Fruit fly (Drosophila melanogaster) whole organism, embryonic: ENCODE data around the gene CG13609.

Experiments used
- Awh ChIP-seq: fragments of 200-800 bp; sonication (Bioruptor generic); IDR thresholded peaks from 2 replicates; pipeline ENCODE4, ENCODE4 v1.3.6; 2022; ENCODE audit warnings: missing biosample characterization, missing genetic modification characterization
- Blimp-1 ChIP-seq: fragments of 200-800 bp; sonication (Bioruptor generic); optimal IDR thresholded peaks from 3 replicates; lab custom pipeline; 2018; ENCODE audit warnings: missing biosample characterization, missing genetic modification characterization, mild to moderate bottlenecking, moderate library complexity, missing genetic modification reagents
- CG10959 ChIP-seq: fragments of 200-800 bp; sonication (Bioruptor generic); IDR thresholded peaks from 2 replicates; pipeline ENCODE4 v1.3.6; 2022; ENCODE audit warnings: missing biosample characterization, missing genetic modification characterization
- CG11723 ChIP-seq: fragments of 200-800 bp; sonication (Bioruptor generic); optimal IDR thresholded peaks from 2 replicates; lab custom pipeline; 2017; ENCODE audit warnings: missing biosample characterization, mild to moderate bottlenecking, missing genetic modification characterization
- CG14014 ChIP-seq: fragments of 200-800 bp; sonication (Bioruptor generic); IDR thresholded peaks from 2 replicates; pipeline ENCODE4 v1.3.6; 2022; ENCODE audit warnings: missing biosample characterization, missing genetic modification characterization
- CG14441 ChIP-seq: fragments of 200-800 bp; sonication (Bioruptor generic); IDR thresholded peaks from 2 replicates; pipeline ENCODE4 v1.3.6; 2022; ENCODE audit warnings: missing biosample characterization, missing genetic modification characterization
- CG15011 ChIP-seq: fragments of 200-800 bp; sonication (Bioruptor generic); optimal IDR thresholded peaks from 3 replicates; lab custom pipeline; 2018; ENCODE audit warnings: missing biosample characterization, mild to moderate bottlenecking, missing genetic modification characterization
- CG15696 ChIP-seq: fragments of 200-800 bp; sonication (Bioruptor generic); optimal IDR thresholded peaks from 2 replicates; lab custom pipeline; 2019; ENCODE audit warnings: missing biosample characterization, mild to moderate bottlenecking, missing genetic modification characterization, moderate library complexity
- CG17802 ChIP-seq: fragments of 200-800 bp; sonication (Bioruptor generic); optimal IDR thresholded peaks from 2 replicates; lab custom pipeline; 2018; ENCODE audit warnings: missing biosample characterization, mild to moderate bottlenecking, missing genetic modification characterization, moderate library complexity
- CG17829 ChIP-seq: fragments of 200-800 bp; optimal IDR thresholded peaks from 2 replicates; lab custom pipeline; 2019; ENCODE audit warnings: missing biosample characterization, mild to moderate bottlenecking, missing genetic modification characterization, moderate library complexity
- CG2116 ChIP-seq: fragments of 200-800 bp; sonication (Bioruptor generic); optimal IDR thresholded peaks from 3 replicates; lab custom pipeline; 2018; ENCODE audit warnings: missing biosample characterization, mild to moderate bottlenecking, missing genetic modification characterization
- CG2129 ChIP-seq: fragments of 200-800 bp; sonication (Bioruptor generic); IDR thresholded peaks from 2 replicates; pipeline ENCODE4 v1.3.6; 2022; ENCODE audit warnings: missing biosample characterization, missing genetic modification characterization; ENCODE audit not compliant: partially characterized antibody
- CG31441 ChIP-seq: fragments of 200-800 bp; sonication (Bioruptor generic); IDR thresholded peaks from 2 replicates; pipeline ENCODE4 v1.3.6; 2022; ENCODE audit warnings: missing biosample characterization, missing genetic modification characterization
- CG32532 ChIP-seq: fragments of 200-800 bp; sonication (Bioruptor generic); IDR thresholded peaks from 2 replicates; pipeline ENCODE4 v1.3.6; 2022; ENCODE audit warnings: missing biosample characterization, missing genetic modification characterization
- CG34376 ChIP-seq: fragments of 200-800 bp; sonication (Bioruptor generic); optimal IDR thresholded peaks from 2 replicates; lab custom pipeline; 2018; ENCODE audit warnings: missing biosample characterization, mild to moderate bottlenecking, missing genetic modification characterization
- CG3847 ChIP-seq: fragments of 200-800 bp; sonication (Bioruptor generic); IDR thresholded peaks from 2 replicates; pipeline ENCODE4 v1.3.6; 2022; ENCODE audit warnings: missing biosample characterization, missing genetic modification characterization
- CG42726 ChIP-seq: fragments of 200-800 bp; sonication (Bioruptor generic); IDR thresholded peaks from 2 replicates; pipeline ENCODE4 v1.3.6; 2022; ENCODE audit warnings: missing biosample characterization, missing genetic modification characterization; ENCODE audit not compliant: partially characterized antibody
- CG4360 ChIP-seq: fragments of 200-800 bp; sonication (Bioruptor generic); IDR thresholded peaks from 2 replicates; pipeline ENCODE4 v1.3.6; 2022; ENCODE audit warnings: missing biosample characterization, missing genetic modification characterization
- CG4707 ChIP-seq: fragments of 200-800 bp; sonication (Bioruptor generic); optimal IDR thresholded peaks from 2 replicates; lab custom pipeline; 2018; ENCODE audit warnings: missing biosample characterization, mild to moderate bottlenecking, missing genetic modification characterization, moderate library complexity
- CG6854 ChIP-seq: fragments of 200-800 bp; sonication (Bioruptor generic); optimal IDR thresholded peaks from 3 replicates; lab custom pipeline; 2017; ENCODE audit warnings: missing biosample characterization, mild to moderate bottlenecking, missing genetic modification characterization
- CG7372 ChIP-seq: fragments of 200-800 bp; sonication (Bioruptor generic); IDR thresholded peaks from 2 replicates; pipeline ENCODE4 v1.3.6; 2022; ENCODE audit warnings: missing biosample characterization, missing genetic modification characterization
- CG7786 ChIP-seq: fragments of 200-800 bp; sonication (Bioruptor generic); optimal IDR thresholded peaks from 2 replicates; lab custom pipeline; 2016; ENCODE audit warnings: missing biosample characterization, missing genetic modification characterization
- CG7928 ChIP-seq: fragments of 200-800 bp; sonication (Bioruptor generic); optimal IDR thresholded peaks from 2 replicates; lab custom pipeline; 2017; ENCODE audit warnings: missing biosample characterization, mild to moderate bottlenecking, missing genetic modification characterization
- Dip3 ChIP-seq: fragments of 200-800 bp; sonication (Bioruptor generic); optimal IDR thresholded peaks from 3 replicates; lab custom pipeline; 2016; ENCODE audit warnings: missing biosample characterization, missing genetic modification characterization
- Ets65A ChIP-seq: fragments of 200-800 bp; sonication (Bioruptor generic); peaks from one replicate; lab custom pipeline; 2016; ENCODE audit warnings: missing biosample characterization, missing genetic modification characterization
- Max ChIP-seq: fragments of 200-800 bp; sonication (Bioruptor generic); optimal IDR thresholded peaks from 2 replicates; lab custom pipeline; 2016; ENCODE audit warnings: missing biosample characterization, mild to moderate bottlenecking, missing genetic modification characterization
- Neu2 ChIP-seq: fragments of 200-800 bp; sonication (Bioruptor generic); optimal IDR thresholded peaks from 3 replicates; lab custom pipeline; 2016; ENCODE audit warnings: missing biosample characterization, missing genetic modification characterization, borderline replicate concordance
- Opbp ChIP-seq: fragments of 200-800 bp; sonication (Bioruptor generic); IDR thresholded peaks from 3 replicates; pipeline ENCODE4 v1.3.6; 2022; ENCODE audit warnings: missing biosample characterization, missing genetic modification characterization; ENCODE audit not compliant: partially characterized antibody
- Sox100B ChIP-seq: fragments of 200-800 bp; sonication (Bioruptor generic); optimal IDR thresholded peaks from 3 replicates; lab custom pipeline; 2018; ENCODE audit warnings: missing biosample characterization, mild to moderate bottlenecking, missing genetic modification characterization
- Spps ChIP-seq: fragments of 200-800 bp; sonication (Bioruptor generic); optimal IDR thresholded peaks from 2 replicates; lab custom pipeline; 2018; ENCODE audit warnings: missing biosample characterization, mild to moderate bottlenecking, missing genetic modification characterization
- Sry-δ ChIP-seq: fragments of 200-800 bp; sonication (Bioruptor generic); optimal IDR thresholded peaks from 2 replicates; lab custom pipeline; 2016; ENCODE audit warnings: missing biosample characterization, missing genetic modification characterization
- YL-1 ChIP-seq: fragments of 200-800 bp; sonication (Bioruptor generic); optimal IDR thresholded peaks from 3 replicates; lab custom pipeline; 2017; ENCODE audit warnings: missing biosample characterization, mild to moderate bottlenecking, missing genetic modification characterization
- ap ChIP-seq: fragments of 200-800 bp; sonication (Bioruptor generic); IDR thresholded peaks from 2 replicates; pipeline ENCODE4 v1.3.6; 2022; ENCODE audit warnings: missing biosample characterization, missing genetic modification characterization
- crc ChIP-seq: fragments of 200-800 bp; sonication (Bioruptor generic); optimal IDR thresholded peaks from 2 replicates; lab custom pipeline; 2016; ENCODE audit warnings: missing biosample characterization, missing genetic modification characterization
- eve ChIP-seq, 2 experiments: fragments of >200 bp; optimal IDR thresholded peaks; 2 replicates each; lab custom pipeline; 2017; ENCODE audit warnings: missing biosample characterization in 2 of 2, missing genetic modification characterization in 2 of 2
- fd3F ChIP-seq: fragments of 200-800 bp; sonication (Bioruptor generic); optimal IDR thresholded peaks from 2 replicates; lab custom pipeline; 2018; ENCODE audit warnings: missing biosample characterization, mild to moderate bottlenecking, missing genetic modification characterization, moderate library complexity
- fd64A ChIP-seq: fragments of 200-800 bp; sonication (Bioruptor generic); optimal IDR thresholded peaks from 3 replicates; lab custom pipeline; 2018; ENCODE audit warnings: missing biosample characterization, mild to moderate bottlenecking, missing genetic modification characterization
- gem ChIP-seq: fragments of 200-800 bp; sonication (Bioruptor generic); optimal IDR thresholded peaks from 2 replicates; lab custom pipeline; 2019; ENCODE audit warnings: missing biosample characterization, mild to moderate bottlenecking, missing genetic modification characterization, moderate library complexity
- grau ChIP-seq: fragments of 200-800 bp; optimal IDR thresholded peaks from 3 replicates; lab custom pipeline; 2019; ENCODE audit warnings: missing biosample characterization, mild to moderate bottlenecking, missing genetic modification characterization, moderate library complexity
- ken ChIP-seq: fragments of 200-800 bp; sonication (Bioruptor generic); IDR thresholded peaks from 3 replicates; pipeline ENCODE4 v1.3.6; 2022; ENCODE audit warnings: missing biosample characterization, missing genetic modification characterization
- mirr ChIP-seq: fragments of 200-800 bp; sonication (Bioruptor generic); optimal IDR thresholded peaks from 3 replicates; lab custom pipeline; 2018; ENCODE audit warnings: missing biosample characterization, mild to moderate bottlenecking, missing genetic modification characterization
- oc ChIP-seq: fragments of 200-800 bp; sonication (Bioruptor generic); optimal IDR thresholded peaks from 2 replicates; lab custom pipeline; 2018; ENCODE audit warnings: missing biosample characterization, mild to moderate bottlenecking, missing genetic modification characterization, moderate library complexity
- pfk ChIP-seq: fragments of 200-800 bp; sonication (Bioruptor generic); optimal IDR thresholded peaks from 2 replicates; lab custom pipeline; 2018; ENCODE audit warnings: missing biosample characterization, mild to moderate bottlenecking, missing genetic modification characterization, moderate library complexity
- phol ChIP-seq: fragments of 200-800 bp; sonication (Bioruptor generic); optimal IDR thresholded peaks from 3 replicates; lab custom pipeline; 2018; ENCODE audit warnings: missing biosample characterization, mild to moderate bottlenecking, missing genetic modification characterization, moderate library complexity
- sc ChIP-seq, 3 experiments: fragments of >200 bp in 2 of 3; fragments of 200-800 bp in 1 of 3; sonication (Bioruptor generic) in 1 of 3; optimal IDR thresholded peaks; 2 replicates in 2 of 3; 3 replicates in 1 of 3; lab custom pipeline; 2017; ENCODE audit warnings: mild to moderate bottlenecking in 1 of 3, missing biosample characterization in 1 of 3, missing genetic modification characterization in 1 of 3, missing genetic modification reagents in 1 of 3
- slbo ChIP-seq: fragments of 200-800 bp; sonication (Bioruptor generic); IDR thresholded peaks from 2 replicates; pipeline ENCODE4 v1.3.6; 2022; ENCODE audit warnings: missing biosample characterization, missing genetic modification characterization
- sna ChIP-seq: fragments of 200-800 bp; sonication (Bioruptor generic); IDR thresholded peaks from 2 replicates; pipeline ENCODE4 v1.3.6; 2022; ENCODE audit warnings: missing biosample characterization, missing genetic modification characterization; ENCODE audit not compliant: partially characterized antibody
- tin ChIP-seq: fragments of 200-800 bp; sonication (Bioruptor generic); optimal IDR thresholded peaks from 3 replicates; lab custom pipeline; 2016; ENCODE audit warnings: missing biosample characterization, missing genetic modification characterization
- tio ChIP-seq: fragments of 200-800 bp; sonication (Bioruptor generic); optimal IDR thresholded peaks from 2 replicates; lab custom pipeline; 2017; ENCODE audit warnings: missing biosample characterization, missing genetic modification characterization, inconsistent platforms
- trem ChIP-seq: fragments of 200-800 bp; optimal IDR thresholded peaks from 3 replicates; lab custom pipeline; 2019; ENCODE audit warnings: missing biosample characterization, mild to moderate bottlenecking, missing genetic modification characterization, moderate library complexity
- ttk ChIP-seq: fragments of 200-800 bp; sonication (Bioruptor generic); IDR thresholded peaks from 2 replicates; pipeline ENCODE4 v2.1.2; 2022; ENCODE audit warnings: missing biosample characterization, missing genetic modification characterization
- zfh1 ChIP-seq: fragments of 200-800 bp; sonication (Bioruptor generic); IDR thresholded peaks from 3 replicates; pipeline ENCODE4 v1.3.6; 2022; ENCODE audit warnings: missing biosample characterization, missing genetic modification characterization

The CG13609 gene

dm6 chr3R:24234721-24235120 lies 7.9 kb downstream of the CG13609 start (continued):
- TF ChIP-seq Opbp (GFP tag; lab: Robert Waterston, UW) = no peak
- no peak for TF ChIP-seq sc (optimal IDR thresholded peaks at IDR 0.05; lab: Kevin White, UChicago)
- TF ChIP-seq sc (GFP tag; optimal IDR thresholded peaks at IDR 0.05; lab: Kevin White, UChicago) = no peak
- no peak for TF ChIP-seq Ets65A
- peak; percentile 7 for TF ChIP-seq CG2116
- TF ChIP-seq tin (GFP tag; lab: Kevin White, UChicago) = no peak
- TF ChIP-seq CG14014 (GFP tag; lab: Robert Waterston, UW) = no peak
- no peak for TF ChIP-seq CG7372 (GFP tag; lab: Robert Waterston, UW)
- no peak for TF ChIP-seq Neu2
- TF ChIP-seq Max (GFP tag; lab: Kevin White, UChicago) = no peak
- TF ChIP-seq CG7928 (GFP tag; lab: Kevin White, UChicago) = no peak
- no peak for TF ChIP-seq mirr (GFP tag; lab: Kevin White, UChicago)
- no peak for TF ChIP-seq ttk (GFP tag; lab: Robert Waterston, UW)
- TF ChIP-seq Spps = no peak
- no peak for TF ChIP-seq CG42726 (GFP tag; lab: Robert Waterston, UW)
- no peak for TF ChIP-seq tio (GFP tag; lab: Kevin White, UChicago)
- no peak for TF ChIP-seq Dip3 (GFP tag; lab: Kevin White, UChicago)
- TF ChIP-seq eve (GFP tag; optimal IDR thresholded peaks at IDR 0.05; lab: Kevin White, UChicago) = no peak
- TF ChIP-seq YL-1 = no peak
- TF ChIP-seq sna (GFP tag; lab: Robert Waterston, UW) = no peak
- no peak for TF ChIP-seq CG31441
- TF ChIP-seq slbo = no peak
- TF ChIP-seq CG15011 = no peak
- TF ChIP-seq pfk = no peak
- TF ChIP-seq CG4707 (GFP tag; lab: Kevin White, UChicago) = no peak
- peak; percentile 55 for TF ChIP-seq Sry-δ
- TF ChIP-seq CG17829 (tag; lab: Kevin White, UChicago) = no peak

- TF ChIP-seq Blimp-1 (GFP tag; lab: Kevin White, UChicago) (no peak), grau (tag; lab: Kevin White, UChicago) (no peak), CG6854 (GFP tag; lab: Kevin White, UChicago) (no peak), fd3F (GFP tag; lab: Kevin White, UChicago) (peak; percentile 19), phol (tag; lab: Kevin White, UChicago) (peak; percentile 68), fd64A (GFP tag; lab: Kevin White, UChicago) (no peak), gem (tag; lab: Kevin White, UChicago) (no peak), ken (GFP tag; lab: Robert Waterston, UW) (peak; percentile 41; the same call in 1 of the 3 replicates), CG2129 (GFP tag; lab: Robert Waterston, UW) (peak; percentile 63), oc (no peak), CG11723 (GFP tag; lab: Kevin White, UChicago) (no peak), CG14441 (GFP tag; lab: Robert Waterston, UW) (peak; percentile 39; the same call in 1 of the 2 replicates), CG34376 (GFP tag; lab: Kevin White, UChicago) (peak; percentile 30), Awh (no peak), CG17802 (tag; lab: Kevin White, UChicago) (peak; percentile 95), crc (GFP tag; lab: Kevin White, UChicago) (no peak), CG15696 (tag; lab: Kevin White, UChicago) (peak; percentile 22), Sox100B (GFP tag; lab: Kevin White, UChicago) (no peak), CG7786 (GFP tag; lab: Kevin White, UChicago) (peak; percentile 48), CG4360 (GFP tag; lab: Robert Waterston, UW) (no peak), CG3847 (GFP tag; lab: Robert Waterston, UW) (peak; percentile 85), CG10959 (GFP tag; lab: Robert Waterston, UW) (peak; percentile 47; the same call in 1 of the 2 replicates), trem (peak; percentile 82), zfh1 (GFP tag; lab: Robert Waterston, UW) (no peak), CG32532 (GFP tag; lab: Robert Waterston, UW) (peak; percentile 78), ap (GFP tag; lab: Robert Waterston, UW) (no peak), Max (GFP tag; lab: Kevin White, UChicago) (peak; percentile 73)
Measured at dm6 chr3R:24252494-24252893, 25.7 kb downstream of the CG13609 start, which contains the start of gene beta-PheRS. TSS of gene beta-PheRS (minus strand) at chr3R:24252679.
